Fruit fly (Drosophila melanogaster) whole organism, embryonic: ENCODE measurements around the gene MAPk-Ak2.

ENCODE experiments used
- Awh ChIP-seq: fragments of 200-800 bp; sonication (Bioruptor generic); IDR thresholded peaks from 2 replicates; pipeline ENCODE4, ENCODE4 v1.3.6; 2022; ENCODE audit warnings: missing biosample characterization, missing genetic modification characterization
- B-H2 ChIP-seq: fragments of 200-800 bp; sonication (Bioruptor generic); optimal IDR thresholded peaks from 2 replicates; lab custom pipeline; 2018; ENCODE audit warnings: missing biosample characterization, mild to moderate bottlenecking, missing genetic modification characterization
- CG10147 ChIP-seq: fragments of 200-800 bp; sonication (Bioruptor generic); optimal IDR thresholded peaks from 2 replicates; lab custom pipeline; 2019; ENCODE audit warnings: missing biosample characterization, mild to moderate bottlenecking, missing genetic modification characterization, moderate library complexity
- CG10267 ChIP-seq: fragments of 200-800 bp; sonication (Bioruptor generic); optimal IDR thresholded peaks from 2 replicates; lab custom pipeline; 2018; ENCODE audit warnings: missing biosample characterization, mild to moderate bottlenecking, missing genetic modification characterization, moderate library complexity
- CG11085 ChIP-seq: fragments of 200-800 bp; sonication (Bioruptor generic); IDR thresholded peaks from 2 replicates; pipeline ENCODE4 v1.3.6; 2022; ENCODE audit warnings: missing biosample characterization, missing genetic modification characterization
- CG11723 ChIP-seq: fragments of 200-800 bp; sonication (Bioruptor generic); optimal IDR thresholded peaks from 2 replicates; lab custom pipeline; 2017; ENCODE audit warnings: missing biosample characterization, mild to moderate bottlenecking, missing genetic modification characterization
- CG15514 ChIP-seq: fragments of 200-800 bp; sonication (Bioruptor generic); optimal IDR thresholded peaks from 3 replicates; lab custom pipeline; 2017; ENCODE audit warnings: missing biosample characterization, missing genetic modification characterization, mild to moderate bottlenecking, moderate library complexity, missing genetic modification reagents
- CG15601 ChIP-seq: fragments of 200-800 bp; sonication (Bioruptor generic); optimal IDR thresholded peaks from 3 replicates; lab custom pipeline; 2019; ENCODE audit warnings: missing biosample characterization, mild to moderate bottlenecking, missing genetic modification characterization, moderate library complexity
- CG16779 ChIP-seq: fragments of 200-800 bp; sonication (Bioruptor generic); IDR thresholded peaks from 2 replicates; pipeline ENCODE4 v1.3.6; 2022; ENCODE audit warnings: missing biosample characterization, missing genetic modification characterization
- CG18011 ChIP-seq: fragments of 200-800 bp; sonication (Bioruptor generic); optimal IDR thresholded peaks from 2 replicates; lab custom pipeline; 2017; ENCODE audit warnings: missing biosample characterization, missing genetic modification characterization, mild to moderate bottlenecking, moderate library complexity, missing genotype
- CG18262 ChIP-seq: fragments of 200-800 bp; optimal IDR thresholded peaks from 3 replicates; lab custom pipeline; 2019; ENCODE audit warnings: missing biosample characterization, mild to moderate bottlenecking, missing genetic modification characterization, moderate library complexity
- CG1832 ChIP-seq: fragments of 200-800 bp; sonication (Bioruptor generic); optimal IDR thresholded peaks from 2 replicates; lab custom pipeline; 2017; ENCODE audit warnings: missing biosample characterization, mild to moderate bottlenecking, missing genetic modification characterization, inconsistent platforms
- CG2712 ChIP-seq: fragments of 200-800 bp; optimal IDR thresholded peaks from 3 replicates; lab custom pipeline; 2019; ENCODE audit warnings: missing biosample characterization, mild to moderate bottlenecking, missing genetic modification characterization, moderate library complexity
- CG32532 ChIP-seq: fragments of 200-800 bp; sonication (Bioruptor generic); IDR thresholded peaks from 2 replicates; pipeline ENCODE4 v1.3.6; 2022; ENCODE audit warnings: missing biosample characterization, missing genetic modification characterization
- CG3838 ChIP-seq: fragments of 200-800 bp; sonication (Bioruptor generic); optimal IDR thresholded peaks from 3 replicates; lab custom pipeline; 2016; ENCODE audit warnings: missing biosample characterization, missing genetic modification characterization
- CG42726 ChIP-seq: fragments of 200-800 bp; sonication (Bioruptor generic); IDR thresholded peaks from 2 replicates; pipeline ENCODE4 v1.3.6; 2022; ENCODE audit warnings: missing biosample characterization, missing genetic modification characterization; ENCODE audit not compliant: partially characterized antibody
- CG4404 ChIP-seq: fragments of 200-800 bp; sonication (Bioruptor generic); IDR thresholded peaks from 2 replicates; pipeline ENCODE4 v1.3.6; 2022; ENCODE audit warnings: missing biosample characterization, missing genetic modification characterization
- CG7271 ChIP-seq: fragments of 200-800 bp; sonication (Bioruptor generic); optimal IDR thresholded peaks from 2 replicates; lab custom pipeline; 2018; ENCODE audit warnings: missing biosample characterization, mild to moderate bottlenecking, missing genetic modification characterization, moderate library complexity
- CG8359 ChIP-seq: fragments of 200-800 bp; sonication (Bioruptor generic); optimal IDR thresholded peaks from 2 replicates; lab custom pipeline; 2017; ENCODE audit warnings: missing biosample characterization, mild to moderate bottlenecking, missing genetic modification characterization, borderline replicate concordance
- CG9932 ChIP-seq: fragments of 200-800 bp; sonication (Bioruptor generic); IDR thresholded peaks from 2 replicates; pipeline ENCODE4 v1.3.6; 2022; ENCODE audit warnings: missing biosample characterization, missing genetic modification characterization
- E2f1 ChIP-seq: fragments of 200-800 bp; sonication (Bioruptor generic); IDR thresholded peaks from 2 replicates; pipeline ENCODE4 v1.3.6; 2022; ENCODE audit warnings: missing biosample characterization, missing genetic modification characterization
- Ets65A ChIP-seq: fragments of 200-800 bp; sonication (Bioruptor generic); peaks from one replicate; lab custom pipeline; 2016; ENCODE audit warnings: missing biosample characterization, missing genetic modification characterization
- Fer1 ChIP-seq: fragments of 200-800 bp; sonication (Bioruptor generic); optimal IDR thresholded peaks from 2 replicates; lab custom pipeline; 2017; ENCODE audit warnings: missing biosample characterization, mild to moderate bottlenecking, missing genetic modification characterization
- Hmr ChIP-seq: fragments of 200-800 bp; sonication (Bioruptor generic); optimal IDR thresholded peaks from 3 replicates; lab custom pipeline; 2017; ENCODE audit warnings: mild to moderate bottlenecking, missing biosample characterization, missing genetic modification reagents, missing genetic modification characterization
- Hr39 ChIP-seq: fragments of >200 bp; optimal IDR thresholded peaks from 2 replicates; lab custom pipeline; 2017
- Lim3 ChIP-seq: fragments of 200-800 bp; sonication (Bioruptor generic); IDR thresholded peaks from 2 replicates; pipeline ENCODE4 v1.3.6; 2022; ENCODE audit warnings: missing biosample characterization, missing genetic modification characterization
- Ptx1 ChIP-seq: fragments of 200-800 bp; sonication (Bioruptor generic); IDR thresholded peaks from 2 replicates; pipeline ENCODE4 v1.3.6; 2022; ENCODE audit warnings: missing biosample characterization, missing genetic modification characterization
- Sox102F ChIP-seq: fragments of 200-800 bp; sonication (Bioruptor generic); optimal IDR thresholded peaks from 2 replicates; lab custom pipeline; 2018; ENCODE audit warnings: missing biosample characterization, mild to moderate bottlenecking, missing genetic modification characterization, moderate library complexity
- Sry-β ChIP-seq: fragments of 200-800 bp; sonication (Bioruptor generic); optimal IDR thresholded peaks from 2 replicates; lab custom pipeline; 2018; ENCODE audit warnings: missing biosample characterization, mild to moderate bottlenecking, missing genetic modification characterization, moderate library complexity
- Tbp ChIP-seq: fragments of >200 bp; optimal IDR thresholded peaks from 2 replicates; lab custom pipeline; 2018; ENCODE audit warnings: missing biosample characterization, missing genetic modification characterization
- Xbp1 ChIP-seq: fragments of 200-800 bp; sonication (Bioruptor generic); optimal IDR thresholded peaks from 3 replicates; lab custom pipeline; 2016; ENCODE audit warnings: missing biosample characterization, mild to moderate bottlenecking, missing genetic modification characterization
- YL-1 ChIP-seq: fragments of 200-800 bp; sonication (Bioruptor generic); optimal IDR thresholded peaks from 3 replicates; lab custom pipeline; 2017; ENCODE audit warnings: missing biosample characterization, mild to moderate bottlenecking, missing genetic modification characterization
- aop ChIP-seq: fragments of 200-800 bp; sonication (Bioruptor generic); IDR thresholded peaks from 2 replicates; pipeline ENCODE4 v1.3.6; 2022; ENCODE audit warnings: missing biosample characterization, missing genetic modification characterization
- bab2 ChIP-seq: fragments of 200-800 bp; sonication (Bioruptor generic); optimal IDR thresholded peaks from 2 replicates; lab custom pipeline; 2016; ENCODE audit warnings: missing biosample characterization, missing genetic modification characterization
- chinmo ChIP-seq: fragments of 200-800 bp; sonication (Bioruptor generic); IDR thresholded peaks from 4 replicates; pipeline ENCODE4 v1.3.6; 2022; ENCODE audit warnings: missing biosample characterization, missing genetic modification characterization; ENCODE audit not compliant: partially characterized antibody
- ci ChIP-seq: fragments of 200-800 bp; sonication (Bioruptor generic); IDR thresholded peaks from 3 replicates; pipeline ENCODE4 v1.3.6; 2022; ENCODE audit warnings: missing biosample characterization, missing genetic modification characterization
- crol ChIP-seq: fragments of 200-800 bp; sonication (Bioruptor generic); IDR thresholded peaks from 2 replicates; pipeline ENCODE4 v1.3.6; 2022; ENCODE audit warnings: missing biosample characterization, missing genetic modification characterization
- en ChIP-seq: fragments of 200-800 bp; sonication (Bioruptor generic); optimal IDR thresholded peaks from 2 replicates; lab custom pipeline; 2016; ENCODE audit warnings: missing biosample characterization, missing genetic modification characterization
- gem ChIP-seq: fragments of 200-800 bp; sonication (Bioruptor generic); optimal IDR thresholded peaks from 2 replicates; lab custom pipeline; 2019; ENCODE audit warnings: missing biosample characterization, mild to moderate bottlenecking, missing genetic modification characterization, moderate library complexity
- hb ChIP-seq: fragments of 200-800 bp; sonication (Bioruptor generic); IDR thresholded peaks from 3 replicates; pipeline ENCODE4 v1.3.6; 2022; ENCODE audit warnings: missing biosample characterization, missing genetic modification characterization; ENCODE audit not compliant: partially characterized antibody
- jing ChIP-seq: fragments of 200-800 bp; sonication (Bioruptor generic); optimal IDR thresholded peaks from 2 replicates; lab custom pipeline; 2018; ENCODE audit warnings: missing biosample characterization, mild to moderate bottlenecking, missing genetic modification characterization
- kah ChIP-seq: fragments of 200-800 bp; sonication (Bioruptor generic); optimal IDR thresholded peaks from 2 replicates; lab custom pipeline; 2018; ENCODE audit warnings: missing biosample characterization, mild to moderate bottlenecking, missing genetic modification characterization
- p53 ChIP-seq: fragments of 200-800 bp; sonication (Bioruptor generic); optimal IDR thresholded peaks from 2 replicates; lab custom pipeline; 2016; ENCODE audit warnings: missing biosample characterization, missing genetic modification characterization
- salm ChIP-seq: fragments of 200-800 bp; sonication (Bioruptor generic); optimal IDR thresholded peaks from 2 replicates; lab custom pipeline; 2018; ENCODE audit warnings: missing biosample characterization, mild to moderate bottlenecking, missing genetic modification characterization
- sc ChIP-seq, 3 experiments: fragments of >200 bp in 2 of 3; fragments of 200-800 bp in 1 of 3; sonication (Bioruptor generic) in 1 of 3; optimal IDR thresholded peaks; 2 replicates in 2 of 3; 3 replicates in 1 of 3; lab custom pipeline; 2017; ENCODE audit warnings: mild to moderate bottlenecking in 1 of 3, missing biosample characterization in 1 of 3, missing genetic modification characterization in 1 of 3, missing genetic modification reagents in 1 of 3
- seq ChIP-seq: fragments of 200-800 bp; sonication (Bioruptor generic); IDR thresholded peaks from 2 replicates; pipeline ENCODE4 v1.3.6; 2022; ENCODE audit warnings: missing biosample characterization, missing genetic modification characterization
- sisA ChIP-seq: fragments of 200-800 bp; sonication (Bioruptor generic); IDR thresholded peaks from 2 replicates; pipeline ENCODE4 v1.3.6; 2022; ENCODE audit warnings: missing biosample characterization, missing genetic modification characterization
- tgo ChIP-seq: fragments of 200-800 bp; sonication (Bioruptor generic); IDR thresholded peaks from 3 replicates; pipeline ENCODE4 v1.3.6; 2022; ENCODE audit warnings: missing biosample characterization, missing genetic modification characterization
- vfl ChIP-seq: fragments of 200-800 bp; sonication (Bioruptor generic); optimal IDR thresholded peaks from 2 replicates; lab custom pipeline; 2016; ENCODE audit warnings: missing biosample characterization, missing genetic modification characterization

The MAPk-Ak2 gene

DNA sequence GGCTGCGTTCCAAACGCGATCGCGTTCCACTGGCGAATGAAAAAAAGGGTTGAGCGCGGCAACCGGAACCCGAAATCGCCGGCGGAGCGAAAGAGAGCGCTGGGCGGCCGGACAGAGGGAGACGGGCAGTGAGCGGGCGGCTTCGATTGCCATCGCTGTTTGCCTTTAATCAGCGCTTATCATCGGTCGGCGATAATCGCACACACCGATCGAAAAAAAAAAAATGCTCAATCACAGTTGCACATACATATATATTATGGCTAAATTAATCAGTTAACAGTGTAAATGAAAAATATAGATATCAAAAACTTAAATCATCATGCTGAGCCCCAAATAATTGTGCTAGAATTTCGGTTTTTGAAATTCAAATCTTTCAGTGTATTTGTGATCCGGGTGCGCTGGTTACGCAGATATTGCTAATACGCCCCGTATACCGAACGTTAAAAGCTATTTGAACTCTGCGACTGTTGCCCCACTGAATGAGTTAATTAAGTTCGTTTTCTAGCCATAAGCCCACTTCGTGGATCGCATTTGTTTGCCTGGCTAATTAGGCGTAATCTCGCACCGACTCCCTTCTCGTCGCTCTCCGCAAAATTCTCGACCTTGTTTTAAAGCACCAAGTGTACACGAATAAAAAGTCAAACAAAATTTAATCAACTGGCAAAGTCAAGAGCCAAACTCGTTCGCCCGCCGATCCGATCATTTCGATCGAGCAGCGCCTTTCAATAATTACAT, 46.1 kb downstream of the MAPk-Ak2 start, which contains the start of gene CG33080 (continued):
- TF ChIP-seq Hmr (GFP tag; lab: Kevin White, UChicago): peak; percentile 29
- TF ChIP-seq CG10267 (tag; lab: Kevin White, UChicago): no peak
- no peak for TF ChIP-seq kah (GFP tag; lab: Kevin White, UChicago)
- TF ChIP-seq bab2 (GFP tag; lab: Kevin White, UChicago): no peak
- TF ChIP-seq aop (GFP tag; lab: Robert Waterston, UW): no peak
- TF ChIP-seq vfl: no peak
- TF ChIP-seq Ptx1 (GFP tag; lab: Robert Waterston, UW): peak; percentile 53
- no peak for TF ChIP-seq chinmo (GFP tag; lab: Robert Waterston, UW)
- 0 out of 2 replicates have a peak, but pooled peaks have one; percentile 20 for TF ChIP-seq CG9932 (GFP tag; lab: Robert Waterston, UW)
- no peak for TF ChIP-seq Awh (GFP tag; lab: Robert Waterston, UW)
- TF ChIP-seq CG8359: no peak
- TF ChIP-seq CG32532 (GFP tag; lab: Robert Waterston, UW): peak; percentile 51
- TF ChIP-seq en (GFP tag; lab: Kevin White, UChicago): no peak
- no peak for TF ChIP-seq p53 (GFP tag; lab: Kevin White, UChicago)
- TF ChIP-seq CG15601 (tag; lab: Kevin White, UChicago): no peak
- no peak for TF ChIP-seq CG2712 (tag; lab: Kevin White, UChicago)
- no peak for TF ChIP-seq CG15514 (GFP tag; lab: Kevin White, UChicago)
- TF ChIP-seq ci (GFP tag; lab: Robert Waterston, UW): no peak
- TF ChIP-seq CG7271 (tag; lab: Kevin White, UChicago): no peak
- TF ChIP-seq tgo (GFP tag; lab: Robert Waterston, UW): peak; percentile 29; the same call in 1 of the 3 replicates
- TF ChIP-seq gem (tag; lab: Kevin White, UChicago): peak; percentile 25
- TF ChIP-seq sc (optimal IDR thresholded peaks at IDR 0.05; lab: Kevin White, UChicago): no peak
- no peak for TF ChIP-seq sc (GFP tag; optimal IDR thresholded peaks at IDR 0.05; lab: Kevin White, UChicago)
- TF ChIP-seq Lim3 (GFP tag; lab: Robert Waterston, UW): no peak
- no peak for TF ChIP-seq CG42726 (GFP tag; lab: Robert Waterston, UW)
- no peak for TF ChIP-seq Tbp (GFP tag; lab: Kevin White, UChicago)
- TF ChIP-seq Fer1: no peak
- no peak for TF ChIP-seq Sry-β
- TF ChIP-seq E2f1 (GFP tag; lab: Robert Waterston, UW): no peak
- no peak for TF ChIP-seq Hr39
- TF ChIP-seq sisA (GFP tag; lab: Robert Waterston, UW): 0 out of 2 replicates have a peak, but pooled peaks have one; percentile 15
- no peak for TF ChIP-seq CG10147 (GFP tag; lab: Kevin White, UChicago)
- no peak for TF ChIP-seq hb (GFP tag; lab: Robert Waterston, UW)
- peak; percentile 47; the same call in 1 of the 2 replicates for TF ChIP-seq crol (GFP tag; lab: Robert Waterston, UW)
- TF ChIP-seq jing (GFP tag; lab: Kevin White, UChicago): no peak
- no peak for TF ChIP-seq YL-1 (GFP tag; lab: Kevin White, UChicago)
- TF ChIP-seq CG1832 (GFP tag; lab: Kevin White, UChicago): no peak
- TF ChIP-seq Ets65A (GFP tag; lab: Kevin White, UChicago): no peak
- no peak for TF ChIP-seq CG18011 (GFP tag; lab: Kevin White, UChicago)
- TF ChIP-seq B-H2 (GFP tag; lab: Kevin White, UChicago): no peak
- no peak for TF ChIP-seq salm
- no peak for TF ChIP-seq CG16779
- no peak for TF ChIP-seq CG18262 (tag; lab: Kevin White, UChicago)
- TF ChIP-seq CG4404 (GFP tag; lab: Robert Waterston, UW): no peak
- no peak for TF ChIP-seq Sox102F (GFP tag; lab: Kevin White, UChicago)
- TF ChIP-seq CG11723: no peak
- no peak for TF ChIP-seq Xbp1 (GFP tag; lab: Kevin White, UChicago)
- TF ChIP-seq seq: no peak
- TF ChIP-seq CG11085 (GFP tag; lab: Robert Waterston, UW): 0 out of 2 replicates have a peak, but pooled peaks have one; percentile 23
- TF ChIP-seq CG3838 (GFP tag; lab: Kevin White, UChicago): no peak
